Worm (Caenorhabditis elegans) whole organism, late embryonic: ENCODE data around the gene math-28.

Experiments used
- C38D4.7 ChIP-seq: fragments of 200-800 bp; sonication (Bioruptor generic); optimal IDR thresholded peaks from 2 replicates; lab custom pipeline; 2018; ENCODE audit warnings: mild to moderate bottlenecking, missing genetic modification characterization, moderate library complexity, missing compliant biosample characterization
- F13H6.1 ChIP-seq: sonication (generic microtip); optimal IDR thresholded peaks from 2 replicates; lab custom pipeline; 2016; ENCODE audit warnings: missing genetic modification characterization, missing compliant biosample characterization
- K02D7.2 ChIP-seq: sonication (generic microtip); optimal IDR thresholded peaks from 2 replicates; lab custom pipeline; 2017; ENCODE audit warnings: mild to moderate bottlenecking, missing genetic modification characterization, missing compliant biosample characterization
- K09A11.1 ChIP-seq: sonication (generic microtip); optimal IDR thresholded peaks from 2 replicates; lab custom pipeline; 2017; ENCODE audit warnings: antibody characterized with exemption, mild to moderate bottlenecking, missing genetic modification characterization, missing compliant biosample characterization; ENCODE audit not compliant: insufficient read depth
- ama-1 ChIP-seq: fragments of 150-350 bp; optimal IDR thresholded peaks from 2 replicates; lab custom pipeline; 2014
- ceh-18 ChIP-seq: sonication (generic microtip); optimal IDR thresholded peaks from 2 replicates; lab custom pipeline; 2016; ENCODE audit warnings: missing genetic modification characterization, missing compliant biosample characterization
- ceh-22 ChIP-seq: sonication (generic microtip); optimal IDR thresholded peaks from 2 replicates; lab custom pipeline; 2017; ENCODE audit warnings: missing biosample characterization, missing genetic modification characterization
- ceh-30 ChIP-seq: fragments of 150-350 bp; optimal IDR thresholded peaks from 2 replicates; lab custom pipeline; 2014; ENCODE audit warnings: missing biosample characterization, missing genetic modification characterization
- ceh-34 ChIP-seq: sonication (generic microtip); optimal IDR thresholded peaks from 2 replicates; lab custom pipeline; 2016; ENCODE audit warnings: mild to moderate bottlenecking, missing genetic modification characterization, missing compliant biosample characterization
- ceh-45 ChIP-seq: fragments of 200-800 bp; sonication (Bioruptor generic); IDR thresholded peaks from 2 replicates; pipeline ENCODE4 v1.3.6; 2022; ENCODE audit warnings: missing genetic modification reagents, missing genetic modification characterization, missing compliant biosample characterization
- ceh-9 ChIP-seq: sonication (generic microtip); optimal IDR thresholded peaks from 2 replicates; lab custom pipeline; 2016; ENCODE audit warnings: mild to moderate bottlenecking, missing genetic modification characterization, inconsistent platforms, missing compliant biosample characterization
- elt-2 ChIP-seq: sonication (generic microtip); optimal IDR thresholded peaks from 2 replicates; lab custom pipeline; 2016; ENCODE audit warnings: missing genetic modification reagents, missing genetic modification characterization, missing compliant biosample characterization
- ets-4 ChIP-seq: sonication (generic microtip); optimal IDR thresholded peaks from 2 replicates; lab custom pipeline; 2016; ENCODE audit warnings: missing genetic modification characterization, missing compliant biosample characterization
- eyg-1 ChIP-seq: sonication (generic microtip); optimal IDR thresholded peaks from 2 replicates; lab custom pipeline; 2016; ENCODE audit warnings: missing genotype, missing genetic modification characterization, missing compliant biosample characterization
- hlh-13 ChIP-seq: fragments of 200-800 bp; sonication (Bioruptor generic); optimal IDR thresholded peaks from 2 replicates; lab custom pipeline; 2018; ENCODE audit warnings: mild to moderate bottlenecking, missing genetic modification characterization, missing compliant biosample characterization
- hlh-8 ChIP-seq: sonication (generic microtip); optimal IDR thresholded peaks from 2 replicates; lab custom pipeline; 2016; ENCODE audit warnings: missing genotype, missing genetic modification characterization, missing compliant biosample characterization
- lim-6 ChIP-seq: sonication (generic microtip); optimal IDR thresholded peaks from 2 replicates; lab custom pipeline; 2016; ENCODE audit warnings: missing genetic modification characterization, missing compliant biosample characterization
- lin-11 ChIP-seq: fragments of 200-800 bp; sonication (Bioruptor generic); optimal IDR thresholded peaks from 2 replicates; lab custom pipeline; 2018; ENCODE audit warnings: mild to moderate bottlenecking, missing genetic modification characterization, missing compliant biosample characterization
- madf-2 ChIP-seq: sonication (generic microtip); optimal IDR thresholded peaks from 2 replicates; lab custom pipeline; 2017; ENCODE audit warnings: missing genetic modification characterization, missing compliant biosample characterization
- nfya-1 ChIP-seq: sonication (generic microtip); optimal IDR thresholded peaks from 2 replicates; lab custom pipeline; 2017; ENCODE audit warnings: missing genetic modification characterization, mild to moderate bottlenecking, missing compliant biosample characterization, antibody characterized with exemption, moderate library complexity
- nhr-11 ChIP-seq: fragments of 150-350 bp; optimal IDR thresholded peaks from 2 replicates; lab custom pipeline; 2014; ENCODE audit warnings: missing biosample characterization, missing genetic modification characterization
- npax-4 ChIP-seq: sonication (generic microtip); optimal IDR thresholded peaks from 2 replicates; lab custom pipeline; 2016; ENCODE audit warnings: missing genetic modification characterization, missing compliant biosample characterization
- odd-2 ChIP-seq: sonication (generic microtip); optimal IDR thresholded peaks from 2 replicates; lab custom pipeline; 2017; ENCODE audit warnings: antibody characterized with exemption, mild to moderate bottlenecking, missing genetic modification characterization, missing compliant biosample characterization
- pag-3 ChIP-seq: sonication (generic microtip); optimal IDR thresholded peaks from 2 replicates; lab custom pipeline; 2016; ENCODE audit warnings: missing compliant biosample characterization, missing genetic modification characterization, borderline replicate concordance
- pax-1 ChIP-seq: fragments of 150-350 bp; optimal IDR thresholded peaks from 2 replicates; lab custom pipeline; 2014; ENCODE audit warnings: missing biosample characterization, missing genetic modification characterization
- pqm-1 ChIP-seq: sonication (generic microtip); optimal IDR thresholded peaks from 2 replicates; lab custom pipeline; 2016; ENCODE audit warnings: missing genetic modification characterization, missing compliant biosample characterization
- rnt-1 ChIP-seq: sonication (generic microtip); optimal IDR thresholded peaks from 2 replicates; lab custom pipeline; 2016; ENCODE audit warnings: missing genetic modification characterization, missing compliant biosample characterization
- sox-2 ChIP-seq: fragments of 200-800 bp; sonication (Bioruptor generic); IDR thresholded peaks from 2 replicates; pipeline ENCODE4 v1.3.6; 2022; ENCODE audit warnings: missing genetic modification reagents, missing genetic modification characterization, missing compliant biosample characterization
- tbx-7 ChIP-seq: sonication (generic microtip); optimal IDR thresholded peaks from 2 replicates; lab custom pipeline; 2016; ENCODE audit warnings: missing genotype, missing genetic modification characterization, missing compliant biosample characterization
- ttx-3 ChIP-seq: sonication (generic microtip); optimal IDR thresholded peaks from 2 replicates; lab custom pipeline; 2016; ENCODE audit warnings: missing genetic modification reagents, missing genetic modification characterization, missing compliant biosample characterization
- unc-3 ChIP-seq, 2 experiments: fragments of 200-800 bp in 1 of 2; sonication (Bioruptor generic) in 1 of 2; sonication (generic microtip) in 1 of 2; conservative IDR thresholded peaks in 1 of 2; optimal IDR thresholded peaks in 1 of 2; 2 replicates each; pipeline versions ENCODE4 v1.3.6 to Lab custom; 2016 to 2022; ENCODE audit warnings: missing compliant biosample characterization in 2 of 2, missing genetic modification characterization in 2 of 2, missing genetic modification reagents in 1 of 2
- unc-42 ChIP-seq: sonication (generic microtip); optimal IDR thresholded peaks from 2 replicates; lab custom pipeline; 2016; ENCODE audit warnings: missing genotype, missing genetic modification characterization, missing compliant biosample characterization
- unc-55 ChIP-seq: sonication (generic microtip); optimal IDR thresholded peaks from 2 replicates; lab custom pipeline; 2017; ENCODE audit warnings: missing biosample characterization, missing genetic modification reagents, missing genetic modification characterization
- zip-5 ChIP-seq: sonication (generic microtip); optimal IDR thresholded peaks from 2 replicates; lab custom pipeline; 2016; ENCODE audit warnings: missing genetic modification characterization, missing compliant biosample characterization

math-28 gene

DNA sequence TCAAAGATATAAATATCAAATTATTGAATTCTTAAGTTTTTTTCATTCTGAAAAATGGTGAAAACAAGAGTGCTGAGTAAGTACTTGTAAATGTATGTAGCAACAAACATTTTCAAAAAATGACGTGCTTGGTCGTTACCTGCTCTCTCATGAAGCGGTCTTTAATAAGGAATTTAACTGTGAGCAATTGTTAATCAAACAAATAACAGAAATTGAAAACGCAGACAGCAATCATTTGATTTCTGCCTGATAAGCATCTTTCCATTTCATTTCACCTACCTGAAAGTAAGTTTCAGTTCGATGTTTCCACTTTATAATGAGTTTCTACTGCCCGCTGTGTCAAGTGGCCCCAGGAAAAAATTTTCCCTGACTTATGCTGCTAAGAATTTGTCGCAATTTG is at the start of gene math-28:
Gene math-28, plus strand, starts transcription at position 301 of the 400 bp plus-strand sequence.
- no peak for TF ChIP-seq rnt-1 (tag; lab: Kevin White, UChicago)
- no peak for TF ChIP-seq ceh-30 (tag; lab: Kevin White, UChicago)
- no peak for TF ChIP-seq F13H6.1 (tag; lab: Kevin White, UChicago)
- no peak for TF ChIP-seq hlh-8

DNA sequence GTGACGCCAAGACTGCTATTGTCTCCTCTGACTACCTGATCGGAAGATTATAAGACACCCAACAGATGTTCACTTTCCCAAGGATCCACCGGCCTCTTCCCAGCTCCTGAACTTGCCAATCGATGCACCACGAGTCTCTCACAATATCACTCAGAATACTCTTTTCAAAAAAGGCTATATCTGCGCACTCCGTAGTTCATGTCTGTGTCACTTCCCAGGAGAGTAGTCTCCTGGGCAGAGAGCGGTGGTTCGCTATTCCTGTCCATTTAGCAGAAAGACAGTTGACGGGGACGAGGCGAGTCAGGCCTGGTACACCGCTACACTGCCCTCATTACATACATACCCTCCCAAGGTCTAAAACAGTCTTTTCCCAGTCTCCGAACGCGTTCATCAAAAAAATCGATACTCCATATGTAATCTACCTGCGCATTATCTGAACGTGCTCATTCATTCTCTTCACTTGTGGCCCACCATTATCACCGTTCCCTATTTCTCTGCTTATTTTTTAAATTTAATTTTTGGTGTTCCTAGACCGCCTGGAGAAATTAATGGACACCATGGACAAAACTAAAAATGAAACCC is 48.3 kb upstream of the math-28 start, which contains the start of gene btb-6:
Gene btb-6, plus strand, starts transcription at position 532 of the 582 bp plus-strand sequence.
- TF ChIP-seq ceh-9 (tag; lab: Kevin White, UChicago) (no peak), ceh-30 (tag; lab: Kevin White, UChicago) (no peak), ttx-3 (tag; lab: Kevin White, UChicago) (no peak), K09A11.1 (tag; lab: Kevin White, UChicago) (no peak), C38D4.7 (GFP tag; lab: Kevin White, UChicago) (no peak), madf-2 (tag; lab: Kevin White, UChicago) (no peak), pag-3 (tag; lab: Kevin White, UChicago) (no peak), ceh-18 (tag; lab: Kevin White, UChicago) (no peak), zip-5 (no peak), unc-3 (GFP tag; conservative IDR thresholded peaks at IDR 0.05; lab: Robert Waterston, UW) (no peak), unc-3 (tag; optimal IDR thresholded peaks at IDR 0.05; lab: Kevin White, UChicago) (no peak), pqm-1 (tag; lab: Kevin White, UChicago) (no peak), pax-1 (no peak), unc-42 (tag; lab: Kevin White, UChicago) (no peak), K02D7.2 (tag; lab: Kevin White, UChicago) (no peak), ama-1 (lab: Kevin White, UChicago) (no peak), nfya-1 (tag; lab: Kevin White, UChicago) (no peak), ets-4 (no peak)

DNA sequence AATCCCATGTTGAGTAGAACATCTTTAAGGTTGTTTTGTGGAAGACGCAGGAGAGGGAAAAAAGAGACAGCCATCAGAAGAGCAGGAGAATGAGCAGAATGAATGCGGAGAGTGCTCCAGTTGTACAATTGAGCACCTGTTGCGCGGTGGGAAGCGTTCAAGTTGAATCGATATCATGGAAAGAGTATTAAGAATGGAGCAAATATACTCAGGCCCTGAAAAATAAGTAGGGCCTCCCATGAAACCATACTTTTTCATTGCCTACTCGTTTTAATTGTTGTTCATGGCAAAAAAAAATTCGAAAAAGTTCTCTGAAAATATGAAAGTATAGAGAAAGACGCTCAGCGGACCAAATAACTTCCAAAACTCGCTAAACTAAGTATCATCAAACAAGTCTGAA is 44.0 kb upstream of the math-28 start, which contains the start of gene fbxb-48:
Gene fbxb-48, minus strand, starts transcription at position 101 of the 400 bp plus-strand sequence.
- no peak for TF ChIP-seq ceh-22 (tag; lab: Kevin White, UChicago)
- no peak for TF ChIP-seq rnt-1 (tag; lab: Kevin White, UChicago)
- no peak for TF ChIP-seq unc-3 (GFP tag; conservative IDR thresholded peaks at IDR 0.05; lab: Robert Waterston, UW)
- no peak for TF ChIP-seq unc-3 (tag; optimal IDR thresholded peaks at IDR 0.05; lab: Kevin White, UChicago)
- TF ChIP-seq lim-6 (tag; lab: Kevin White, UChicago): no peak
- TF ChIP-seq ama-1 (lab: Kevin White, UChicago): no peak
- no peak for TF ChIP-seq nhr-11 (tag; lab: Kevin White, UChicago)

DNA sequence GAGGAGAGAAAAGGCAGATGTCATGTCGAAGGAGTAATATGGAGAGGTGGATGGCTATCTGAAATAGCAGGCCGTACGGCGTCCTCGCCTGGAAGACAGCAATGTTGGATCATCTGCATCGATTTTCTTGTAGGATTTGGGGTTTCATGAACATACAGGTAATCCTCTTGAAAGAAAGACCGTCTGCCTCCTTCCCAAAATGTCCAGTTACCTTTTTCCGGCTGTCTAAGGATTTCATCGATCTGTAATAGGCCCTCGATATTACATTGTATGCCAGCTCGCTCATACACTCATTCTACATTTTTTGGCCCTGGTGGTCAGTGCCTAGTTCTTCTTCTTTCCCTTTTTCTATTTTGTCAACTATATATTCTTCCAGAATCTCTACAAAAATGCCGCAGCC is 40.8 kb upstream of the math-28 start, which contains the start of the genes fbxb-5 and btb-8:
Gene fbxb-5, minus strand, starts transcription at position 101 of the 400 bp plus-strand sequence.
Gene btb-8, plus strand, starts transcription at position 377 of the 400 bp plus-strand sequence.
- TF ChIP-seq ets-4 (no peak), ceh-34 (tag; lab: Kevin White, UChicago) (no peak), lin-11 (tag; lab: Kevin White, UChicago) (no peak), nhr-11 (tag; lab: Kevin White, UChicago) (no peak), sox-2 (GFP tag; lab: Robert Waterston, UW) (no peak), eyg-1 (tag; lab: Kevin White, UChicago) (no peak), F13H6.1 (tag; lab: Kevin White, UChicago) (no peak)

DNA sequence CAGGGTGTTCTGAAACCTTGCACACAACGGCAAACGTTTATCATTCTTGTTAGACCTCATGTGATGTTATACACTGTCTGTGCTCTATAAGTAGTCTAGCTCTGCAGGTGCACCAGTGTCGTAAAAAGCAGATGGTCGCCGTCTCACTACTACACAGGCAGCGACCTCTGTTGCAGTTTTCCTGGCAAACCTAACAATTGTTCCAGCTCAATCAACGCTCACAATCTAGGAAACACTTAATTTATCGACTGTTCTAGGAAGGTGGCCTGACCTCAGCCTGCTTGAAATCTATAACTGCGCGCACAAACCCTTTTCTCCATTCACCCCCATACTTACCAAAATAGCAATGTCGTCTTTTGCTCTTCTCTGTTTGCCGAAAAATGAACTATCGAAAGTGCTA is 38.9 kb upstream of the math-28 start, which contains the start of gene fbxb-11:
Gene fbxb-11, plus strand, starts transcription at position 301 of the 400 bp plus-strand sequence.
- no peak for TF ChIP-seq ceh-45 (GFP tag; lab: Robert Waterston, UW)
- TF ChIP-seq hlh-13: no peak
- no peak for TF ChIP-seq odd-2 (tag; lab: Kevin White, UChicago)
- TF ChIP-seq ceh-22 (tag; lab: Kevin White, UChicago): no peak
- TF ChIP-seq elt-2 (tag; lab: Kevin White, UChicago): no peak
- no peak for TF ChIP-seq npax-4
- no peak for TF ChIP-seq unc-55 (GFP tag; lab: Kevin White, UChicago)
- no peak for TF ChIP-seq tbx-7 (tag; lab: Kevin White, UChicago)
- no peak for TF ChIP-seq sox-2 (GFP tag; lab: Robert Waterston, UW)
- TF ChIP-seq unc-42 (tag; lab: Kevin White, UChicago): no peak
- TF ChIP-seq, all 69 proteins: peak for 0
